Worm (Caenorhabditis elegans): ENCODE data around the gene T21B10.4.

DNA sequence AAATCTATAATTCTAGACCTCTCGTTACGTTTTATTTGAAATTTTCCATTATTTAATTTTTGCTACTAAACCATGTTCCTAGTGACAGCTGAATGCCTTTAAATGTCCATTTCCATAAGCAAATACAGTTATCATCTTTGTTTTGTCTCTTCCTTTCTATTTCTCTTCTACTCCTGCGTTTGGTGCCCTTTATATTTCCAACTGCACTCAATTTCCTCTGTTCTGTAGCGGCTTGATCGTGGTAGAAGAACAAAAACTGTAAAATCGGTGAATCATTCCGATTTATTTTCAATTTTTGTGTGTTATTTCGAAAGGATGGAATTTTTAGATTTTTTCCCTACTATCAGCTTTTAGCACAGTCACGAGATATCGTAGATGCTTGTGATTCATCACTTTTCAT lies 44.8 kb upstream of the T21B10.4 start:
- no peak for TF ChIP-seq pha-4 (tag; optimal IDR thresholded peaks at IDR 0.05)
- no peak for TF ChIP-seq ceh-83 (GFP tag; optimal IDR thresholded peaks at IDR 0.05)
- TF ChIP-seq unc-62 (GFP tag; optimal IDR thresholded peaks at IDR 0.05): no peak
- no peak for TF ChIP-seq unc-120 (tag; optimal IDR thresholded peaks at IDR 0.05; ENCODE audit: poor library complexity, severe bottlenecking)
- no peak for TF ChIP-seq ceh-43 (GFP tag; optimal IDR thresholded peaks at IDR 0.05)
- no peak for TF ChIP-seq unc-39 (tag; optimal IDR thresholded peaks at IDR 0.05)
- TF ChIP-seq bed-3 (GFP tag; optimal IDR thresholded peaks at IDR 0.05): no peak

Measured in whole organism, mixed stage, embryonic.